Worm (Caenorhabditis elegans): ENCODE results near the gene mpst-1.

ce11 chrV:11833319-11833718 lies 6.5 kb upstream of the mpst-1 start, which contains the start of gene pho-8:
- TF ChIP-seq F57C9.4 (tag; optimal IDR thresholded peaks at IDR 0.05) (no peak), snpc-4 (GFP tag; optimal IDR thresholded peaks at IDR 0.05) (no peak), snpc-4 (tag; optimal IDR thresholded peaks at IDR 0.05) (no peak), D2030.7 (GFP tag; IDR thresholded peaks at IDR 0.05) (no peak), ztf-28 (GFP tag; IDR thresholded peaks at IDR 0.05) (no peak), attf-6 (GFP tag; IDR thresholded peaks at IDR 0.05) (no peak), snpc-3.4 (tag; optimal IDR thresholded peaks at IDR 0.05) (no peak), hrde-1 (tag; optimal IDR thresholded peaks at IDR 0.05; ENCODE audit: borderline replicate concordance) (no peak), egl-44 (GFP tag; IDR thresholded peaks at IDR 0.05) (no peak), zim-3 (tag; optimal IDR thresholded peaks at IDR 0.05) (no peak), pha-4 (tag; optimal IDR thresholded peaks at IDR 0.05) (no peak)

All from whole organism, young adult.